Fruit fly (Drosophila melanogaster): ENCODE results near the gene bur.
A peak's percentile ranks its signal among the peaks of the same experiment; 100 is the strongest.

bur gene

dm6 chr2L:21168295-21169159, 11.0 kb downstream of the bur start, which contains the start of the genes mAcon1, CG43345 and CG43346 (continued):
- TF ChIP-seq chif (GFP tag; optimal IDR thresholded peaks at IDR 0.05) (peak; percentile 71 to 78), knrl (GFP tag; IDR thresholded peaks at IDR 0.05; ENCODE audit: partially characterized antibody) (peak; percentile 24; the same call in 1 of the 3 replicates), Myb (GFP tag; optimal IDR thresholded peaks at IDR 0.05) (peak; percentile 87), CG5180 (GFP tag; optimal IDR thresholded peaks at IDR 0.05) (no peak), Taf1 (GFP tag; IDR thresholded peaks at IDR 0.05) (no peak; the same call in 1 of the 2 replicates), CG30431 (GFP tag; optimal IDR thresholded peaks at IDR 0.05) (peak; percentile 68), CG6272 (GFP tag; IDR thresholded peaks at IDR 0.05) (peak; percentile 60), CG17186 (GFP tag; optimal IDR thresholded peaks at IDR 0.05) (peak; percentile 93), mirr (GFP tag; optimal IDR thresholded peaks at IDR 0.05) (peak; percentile 46), CG12236 (GFP tag; optimal IDR thresholded peaks at IDR 0.05) (peak; percentile 58), Rx (GFP tag; IDR thresholded peaks at IDR 0.05) (0 out of 2 replicates have a peak, but pooled peaks have one; percentile 33), CG10565 (GFP tag; optimal IDR thresholded peaks at IDR 0.05) (peak; percentile 16), CrebB (tag; optimal IDR thresholded peaks at IDR 0.05) (peak; percentile 58), dpn (GFP tag; optimal IDR thresholded peaks at IDR 0.05) (peak; percentile 80 to 91), nerfin-2 (GFP tag; IDR thresholded peaks at IDR 0.05; ENCODE audit: partially characterized antibody) (no peak), CkIIα-i1 (GFP tag; IDR thresholded peaks at IDR 0.05) (no peak), Fer1 (GFP tag; optimal IDR thresholded peaks at IDR 0.05) (peak; percentile 89), BEAF-32 (GFP tag; optimal IDR thresholded peaks at IDR 0.05) (peak; percentile 48), chn (GFP tag; optimal IDR thresholded peaks at IDR 0.05) (peak; percentile 86), Dll (GFP tag; IDR thresholded peaks at IDR 0.05; ENCODE audit: partially characterized antibody) (no peak), B-H2 (GFP tag; optimal IDR thresholded peaks at IDR 0.05) (peak; percentile 83), Dbx (GFP tag; IDR thresholded peaks at IDR 0.05) (peak; percentile 86), CG4730 (GFP tag; IDR thresholded peaks at IDR 0.05) (peak; percentile 35; the same call in 1 of the 2 replicates), Nf-YC (tag; optimal IDR thresholded peaks at IDR 0.05) (no peak), jing (GFP tag; optimal IDR thresholded peaks at IDR 0.05) (peak; percentile 52), CG3407 (GFP tag; optimal IDR thresholded peaks at IDR 0.05) (no peak), grau (tag; optimal IDR thresholded peaks at IDR 0.05) (peak; percentile 83), psq (GFP tag; optimal IDR thresholded peaks at IDR 0.05) (peak; percentile 6), disco-r (GFP tag; optimal IDR thresholded peaks at IDR 0.05) (peak; percentile 67), gt (GFP tag; IDR thresholded peaks at IDR 0.05) (no peak), CG10979 (tag; optimal IDR thresholded peaks at IDR 0.05) (peak; percentile 64), CG30020 (tag; optimal IDR thresholded peaks at IDR 0.05) (peak; percentile 69), Med (GFP tag) (peak; percentile 98), HLH4C (GFP tag; IDR thresholded peaks at IDR 0.05; ENCODE audit: partially characterized antibody) (no peak), slou (GFP tag; optimal IDR thresholded peaks at IDR 0.05) (peak; percentile 70), sd (tag; optimal IDR thresholded peaks at IDR 0.05) (no peak), sc (optimal IDR thresholded peaks at IDR 0.05) (no peak), sc (GFP tag; optimal IDR thresholded peaks at IDR 0.05) (peak; percentile 68), shn (GFP tag; optimal IDR thresholded peaks at IDR 0.05) (peak; percentile 92), YL-1 (GFP tag; optimal IDR thresholded peaks at IDR 0.05) (peak; percentile 53), CG15479 (GFP tag; optimal IDR thresholded peaks at IDR 0.05) (peak; percentile 66), Pdp1 (GFP tag; optimal IDR thresholded peaks at IDR 0.05) (peak; percentile 83 to 97), CG12299 (tag; optimal IDR thresholded peaks at IDR 0.05) (peak; percentile 64), CG1792 (GFP tag; optimal IDR thresholded peaks at IDR 0.05) (peak; percentile 83), seq (GFP tag; IDR thresholded peaks at IDR 0.05) (peak; percentile 57; the same call in 1 of the 2 replicates), schlank (tag; optimal IDR thresholded peaks at IDR 0.05) (peak; percentile 76), Lim3 (GFP tag; IDR thresholded peaks at IDR 0.05) (no peak), lmd (GFP tag; IDR thresholded peaks at IDR 0.05) (peak; percentile 76)

Data from whole organism, embryonic.